Worm (Caenorhabditis elegans): ENCODE measurements around the gene K04D7.6.

ce11 chrIV:10174328-10174727 is 31.8 kb downstream of the K04D7.6 start, which contains the start of gene pxf-1:
- TF ChIP-seq ztf-23 (GFP tag; IDR thresholded peaks at IDR 0.05) (no peak), klf-2 (GFP tag; conservative IDR thresholded peaks at IDR 0.05) (no peak), T22C8.4 (GFP tag; IDR thresholded peaks at IDR 0.05) (no peak), flt-1 (GFP tag; IDR thresholded peaks at IDR 0.05) (no peak), cog-1 (tag; optimal IDR thresholded peaks at IDR 0.05) (no peak), tab-1 (GFP tag; IDR thresholded peaks at IDR 0.05) (no peak), med-1 (GFP tag; optimal IDR thresholded peaks at IDR 0.05; ENCODE audit: insufficient read depth) (no peak), ref-1 (GFP tag; conservative IDR thresholded peaks at IDR 0.05) (no peak), ztf-29 (GFP tag; IDR thresholded peaks at IDR 0.05) (no peak)

Measured in whole organism, midembryonic.